Worm (Caenorhabditis elegans) whole organism, midembryonic: ENCODE data around the gene scvp-1.

Source experiments
- flt-1 ChIP-seq: fragments of 200-800 bp; sonication (Bioruptor generic); IDR thresholded peaks from 2 replicates; pipeline ENCODE4 v1.3.6; 2022; ENCODE audit warnings: missing genetic modification characterization, missing compliant biosample characterization
- med-1 ChIP-seq: sonication (generic microtip); optimal IDR thresholded peaks from 2 replicates; lab custom pipeline; 2017; ENCODE audit warnings: missing genetic modification characterization, mild to moderate bottlenecking, missing compliant biosample characterization, antibody characterized with exemption, missing genetic modification reagents; ENCODE audit not compliant: insufficient read depth
- ref-1 ChIP-seq: fragments of 200-800 bp; sonication (Bioruptor generic); conservative IDR thresholded peaks from 2 replicates; pipeline ENCODE4 v1.3.6; 2022; ENCODE audit warnings: missing genetic modification reagents, missing genetic modification characterization, missing compliant biosample characterization
- ztf-29 ChIP-seq: fragments of 200-800 bp; sonication (Bioruptor generic); IDR thresholded peaks from 2 replicates; pipeline ENCODE4 v1.3.6; 2022; ENCODE audit warnings: missing genetic modification reagents, missing genetic modification characterization, missing compliant biosample characterization

- TF ChIP-seq ref-1 (GFP tag; lab: Robert Waterston, UW) (no peak), flt-1 (GFP tag; lab: Robert Waterston, UW) (no peak), med-1 (GFP tag; lab: Kevin White, UChicago) (no peak), ztf-29 (GFP tag; lab: Robert Waterston, UW) (no peak)
Observed at ce11 chrV:10931189-10931588, at the start of gene scvp-1.
